Fruit fly (Drosophila melanogaster): ENCODE results near the gene Cp36.

DNA sequence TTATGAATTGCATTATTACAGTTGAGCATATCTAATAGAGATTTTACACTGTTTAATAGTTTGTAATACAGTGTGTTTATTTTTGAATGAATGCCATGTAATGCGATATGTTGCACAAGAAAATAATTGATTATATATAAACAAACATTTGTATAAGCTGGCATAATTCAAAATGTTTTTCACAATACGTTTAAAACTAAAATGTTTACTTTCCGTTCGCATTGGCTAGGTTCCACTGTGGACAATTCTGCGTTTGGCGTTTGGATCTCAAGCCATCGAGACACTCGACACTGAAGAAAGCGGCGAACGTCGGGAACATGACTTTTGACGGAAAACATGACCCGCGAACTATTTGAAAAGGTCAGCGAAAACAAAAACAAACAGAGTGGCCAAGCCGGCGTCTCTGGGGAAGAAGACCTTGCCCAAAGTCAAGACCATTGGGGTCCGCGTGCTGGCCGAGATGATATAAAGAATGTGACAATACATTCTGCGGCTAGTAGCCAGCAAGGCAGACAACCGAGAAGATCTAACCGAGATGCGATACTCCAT lies 5.7 kb upstream of the Cp36 start, which contains the start of gene Cp7Fb:
- TF ChIP-seq Mnt (GFP tag; optimal IDR thresholded peaks at IDR 0.05), result no peak
- no peak for TF ChIP-seq kay (GFP tag; ENCODE audit: borderline replicate concordance)
- TF ChIP-seq CG7045 (GFP tag; optimal IDR thresholded peaks at IDR 0.05), result no peak
- no peak for TF ChIP-seq pad (GFP tag; optimal IDR thresholded peaks at IDR 0.05)
- TF ChIP-seq CG12768 (GFP tag; optimal IDR thresholded peaks at IDR 0.05), result no peak
- peak; percentile 50 for TF ChIP-seq CG1620 (GFP tag; optimal IDR thresholded peaks at IDR 0.05)
- TF ChIP-seq toe (GFP tag; optimal IDR thresholded peaks at IDR 0.05), result no peak
- no peak for TF ChIP-seq CG5204 (GFP tag; optimal IDR thresholded peaks at IDR 0.05)
- TF ChIP-seq cic (GFP tag; optimal IDR thresholded peaks at IDR 0.05), result no peak
- TF ChIP-seq Clk (GFP tag; optimal IDR thresholded peaks at IDR 0.05), result no peak
- no peak for TF ChIP-seq CG33017 (tag; optimal IDR thresholded peaks at IDR 0.05)
- no peak for TF ChIP-seq CG11617 (GFP tag; optimal IDR thresholded peaks at IDR 0.05)
- TF ChIP-seq tj (GFP tag; optimal IDR thresholded peaks at IDR 0.05), result peak; percentile 35
- TF ChIP-seq CG14711 (tag; optimal IDR thresholded peaks at IDR 0.05), result peak; percentile 35
